Worm (Caenorhabditis elegans) whole organism, L4/young adult: ENCODE measurements around the gene Y97E10AR.8.

ENCODE experiments used
- W03F9.2 ChIP-seq: fragments of 150-350 bp; optimal IDR thresholded peaks from 2 replicates; lab custom pipeline; 2014; ENCODE audit warnings: missing biosample characterization, missing genetic modification characterization
- dao-5 ChIP-seq: sonication (generic microtip); optimal IDR thresholded peaks from 2 replicates; lab custom pipeline; 2016; ENCODE audit warnings: missing genotype, missing genetic modification characterization, moderate library complexity, missing compliant biosample characterization
- him-1 ChIP-seq: sonication (generic microtip); optimal IDR thresholded peaks from 2 replicates; lab custom pipeline; 2016; ENCODE audit warnings: missing genotype, missing genetic modification reagents, missing genetic modification characterization, missing compliant biosample characterization

Y97E10AR.8 gene

DNA sequence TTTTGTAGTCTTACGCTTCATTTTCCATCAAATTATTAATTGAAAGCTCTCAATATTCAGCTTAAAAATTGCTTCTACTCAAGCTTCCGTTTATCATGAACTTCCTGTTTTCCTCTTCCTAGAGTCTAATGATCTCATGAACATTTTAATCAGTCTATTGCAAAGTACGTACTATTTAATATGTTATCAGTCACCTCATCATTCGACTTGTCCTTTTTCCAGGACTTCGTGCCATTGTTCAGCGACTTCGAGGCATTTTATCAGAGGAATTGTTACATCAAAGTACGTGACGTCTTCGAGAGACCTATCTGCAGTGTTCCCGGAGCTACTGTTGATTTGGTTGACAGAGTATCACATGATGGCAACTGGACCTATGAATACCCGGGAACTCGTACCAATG is 14.7 kb downstream of the Y97E10AR.8 start:
- TF ChIP-seq him-1 (no peak), dao-5 (tag; lab: Kevin White, UChicago) (no peak), W03F9.2 (no peak)

DNA sequence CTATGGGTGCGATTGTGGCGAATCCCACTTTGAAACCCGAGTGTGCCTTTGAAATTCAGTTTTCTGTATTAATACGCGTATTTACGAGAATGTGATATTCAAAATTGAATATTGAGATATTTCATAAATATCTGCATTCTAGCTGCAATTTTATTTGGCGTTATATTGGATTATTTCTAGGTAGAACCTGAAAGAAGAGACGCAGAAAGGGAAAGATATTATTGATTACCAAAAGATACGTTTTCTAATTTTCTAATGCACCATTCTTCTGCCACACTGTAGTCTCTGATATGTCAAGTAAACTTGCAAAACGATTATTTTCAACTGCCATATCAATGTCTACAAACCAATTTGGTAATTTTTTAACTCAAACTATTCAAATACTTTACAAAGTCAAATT is 16.9 kb downstream of the Y97E10AR.8 start, which contains the start of gene ech-3:
ech-3 (plus strand) TSS at position 178 of the 400 bp plus-strand sequence.
- TF ChIP-seq W03F9.2 (no peak), him-1 (no peak), dao-5 (tag; lab: Kevin White, UChicago) (no peak)

DNA sequence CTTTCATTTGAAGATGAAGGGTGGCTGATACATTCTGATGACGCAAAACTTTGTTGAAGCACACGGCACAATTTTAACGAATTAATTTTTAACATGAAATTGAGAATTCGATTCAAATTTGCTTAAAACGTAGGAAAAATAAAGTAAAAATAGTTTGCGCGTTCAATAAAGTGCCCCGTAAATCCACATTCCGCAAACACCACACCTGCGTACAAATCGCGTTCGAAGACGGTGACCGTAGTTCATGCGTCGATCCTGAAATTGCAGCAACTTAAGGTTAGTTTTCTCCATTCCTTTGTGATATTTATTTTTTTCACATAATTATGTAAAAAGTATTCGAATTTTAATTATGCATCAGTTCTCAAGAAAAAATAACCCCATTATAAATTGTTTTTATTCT is 19.7 kb downstream of the Y97E10AR.8 start, which contains the start of gene F43H9.3:
F43H9.3 (minus strand) TSS at position 189 of the 400 bp plus-strand sequence.
- no peak for TF ChIP-seq dao-5 (tag; lab: Kevin White, UChicago)

DNA sequence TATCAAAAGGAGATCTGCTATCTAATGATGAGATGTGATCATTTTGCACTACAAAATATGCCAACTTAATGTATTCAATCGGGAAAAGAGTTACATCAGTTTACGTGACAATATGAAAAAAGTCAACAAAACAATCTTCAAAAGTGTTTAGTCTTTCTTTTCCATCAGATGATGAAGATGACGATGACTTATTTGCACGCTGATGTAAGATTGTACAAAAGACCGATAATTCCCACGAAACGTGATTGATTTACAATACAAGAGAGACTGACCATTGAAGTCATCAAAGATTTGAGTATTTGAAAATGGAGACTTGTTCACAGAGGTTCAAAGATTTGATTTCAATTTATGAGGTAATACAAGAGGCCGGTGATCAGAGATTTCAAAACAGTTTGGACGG is 20.2 kb downstream of the Y97E10AR.8 start:
- no peak for TF ChIP-seq W03F9.2
- TF ChIP-seq dao-5 (tag; lab: Kevin White, UChicago), result no peak
- no peak for TF ChIP-seq him-1

DNA sequence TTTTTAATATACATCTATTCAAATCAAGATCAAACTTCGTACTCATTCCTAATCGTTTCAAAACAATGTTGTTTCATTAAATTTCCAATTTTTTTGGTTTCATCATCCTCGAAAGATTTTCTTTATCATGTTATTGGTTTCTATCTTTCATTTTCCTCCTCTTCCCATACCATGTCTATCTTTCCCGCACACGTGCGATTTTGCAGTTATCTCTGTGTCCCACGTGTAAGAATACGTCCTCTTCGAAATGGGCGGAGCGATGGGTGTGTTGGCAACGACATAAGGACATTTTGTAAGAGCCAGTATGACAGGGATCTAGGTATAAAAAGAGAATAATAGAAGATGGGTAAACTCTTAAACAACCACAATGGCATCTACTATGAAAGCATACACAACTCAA is 21.2 kb downstream of the Y97E10AR.8 start, which contains the start of gene F43H9.4:
F43H9.4 (plus strand) TSS at position 366 of the 400 bp plus-strand sequence.
- TF ChIP-seq W03F9.2, result no peak
- no peak for TF ChIP-seq him-1
- no peak for TF ChIP-seq dao-5 (tag; lab: Kevin White, UChicago)

DNA sequence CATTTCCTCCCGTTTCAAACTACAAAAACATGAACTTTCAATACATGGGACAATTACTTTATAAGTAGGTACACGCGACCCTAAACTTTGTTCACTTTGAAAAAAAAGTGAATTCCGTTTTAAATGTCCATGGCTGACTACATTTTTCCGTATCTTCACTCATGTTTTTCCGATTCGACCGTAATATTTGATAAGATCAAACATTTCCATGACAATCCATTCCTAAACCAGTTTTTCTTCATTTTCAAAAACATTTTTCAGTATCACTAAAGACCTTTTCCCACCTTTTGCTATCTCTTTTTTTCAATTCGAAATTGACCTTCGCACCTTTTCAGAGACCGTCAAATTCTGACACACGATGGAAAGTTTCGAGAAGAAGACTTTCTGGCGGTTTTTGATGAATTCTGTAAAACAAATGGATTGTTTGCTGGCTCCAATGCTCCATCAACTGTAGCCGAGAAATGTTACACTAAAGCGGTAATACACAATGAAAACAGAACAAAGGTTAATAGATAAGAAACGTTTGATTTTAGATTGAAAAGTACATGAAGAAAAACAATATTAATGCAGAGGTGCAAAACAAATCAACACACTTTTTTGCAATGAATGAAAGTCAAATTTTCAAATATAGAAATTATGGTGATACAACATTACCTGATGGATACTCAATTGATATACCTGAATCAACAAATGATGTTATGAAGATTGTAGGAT is 22.5 kb downstream of the Y97E10AR.8 start:
- no peak for TF ChIP-seq dao-5 (tag; lab: Kevin White, UChicago)
- no peak for TF ChIP-seq W03F9.2
- no peak for TF ChIP-seq him-1

DNA sequence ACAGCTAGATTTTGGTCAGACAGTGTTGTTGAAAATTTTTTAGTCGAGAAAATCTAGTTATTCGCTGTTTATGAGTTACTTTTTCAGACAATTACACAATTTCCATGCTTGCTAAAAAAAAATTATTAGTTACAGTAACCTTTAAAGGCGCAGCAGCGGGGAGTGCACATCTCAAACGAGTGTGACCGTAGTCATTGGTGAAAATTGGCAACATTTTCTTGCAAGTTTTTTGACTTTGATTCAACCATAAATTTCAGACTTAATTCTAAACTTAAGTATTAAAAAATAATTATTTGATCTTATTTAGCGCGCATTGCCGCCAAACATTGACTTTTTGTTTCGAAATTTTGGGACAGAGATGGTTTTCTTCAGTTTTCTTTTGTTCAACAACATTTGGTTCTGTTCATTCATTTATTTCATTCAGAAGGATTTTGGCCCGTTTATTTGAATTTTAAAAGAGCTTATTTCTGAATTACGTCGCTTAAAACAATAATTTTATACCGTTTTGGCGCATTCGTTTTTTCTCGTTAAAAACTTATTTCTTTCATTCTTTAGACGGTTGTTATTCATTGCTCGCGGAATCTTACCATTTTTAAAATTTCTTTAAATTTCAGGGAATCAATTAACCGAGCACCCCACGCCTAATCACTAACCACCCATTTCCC is 23.9 kb downstream of the Y97E10AR.8 start, which contains the start of gene oma-2:
oma-2 (plus strand) TSS at position 615 of the 665 bp plus-strand sequence.
- TF ChIP-seq him-1 (no peak), dao-5 (tag; lab: Kevin White, UChicago) (no peak), W03F9.2 (no peak)

DNA sequence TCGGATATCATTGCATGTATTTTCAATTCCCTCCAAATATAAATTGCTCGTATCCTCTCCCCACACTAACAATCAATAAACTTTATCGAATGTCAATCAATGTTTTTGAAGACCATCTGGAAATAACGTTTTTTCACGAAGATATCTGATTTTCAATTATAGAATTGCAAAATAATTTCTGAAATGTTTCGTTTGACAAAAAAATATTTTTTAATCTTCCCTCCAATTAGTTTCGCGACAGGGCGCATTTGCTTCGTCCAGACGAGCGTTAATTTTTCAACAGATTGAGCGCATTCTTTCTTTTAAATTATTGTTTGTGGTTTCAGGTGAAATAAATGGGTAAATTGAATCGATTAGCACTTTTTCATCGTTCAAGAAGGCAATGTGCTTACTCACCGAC is 26.0 kb downstream of the Y97E10AR.8 start, which contains the start of gene vars-1:
vars-1 (plus strand) TSS at position 291 of the 400 bp plus-strand sequence.
- TF ChIP-seq dao-5 (tag; lab: Kevin White, UChicago) (no peak), W03F9.2 (no peak), him-1 (no peak)

DNA sequence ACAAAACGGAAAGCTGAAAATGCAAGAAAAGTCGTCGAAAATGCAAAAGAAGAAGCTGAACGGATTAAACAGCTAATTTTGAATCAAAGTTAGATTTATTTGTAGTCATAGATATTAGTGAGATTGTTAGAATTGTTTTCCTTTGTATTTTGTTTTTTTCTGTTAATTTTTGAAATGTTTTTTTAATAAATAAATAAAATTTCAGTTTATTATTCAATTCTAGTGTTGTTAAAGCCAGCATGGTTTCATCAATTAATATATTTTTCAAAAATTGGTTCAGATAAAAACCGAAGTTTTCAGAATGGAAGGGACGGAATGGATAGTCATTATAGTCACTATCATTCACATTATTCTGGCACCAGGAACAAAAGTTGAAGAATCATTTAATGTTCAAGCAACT is 29.7 kb downstream of the Y97E10AR.8 start, which contains the start of gene algn-12:
algn-12 (plus strand) TSS at position 301 of the 400 bp plus-strand sequence.
- TF ChIP-seq dao-5 (tag; lab: Kevin White, UChicago) (no peak), him-1 (no peak), W03F9.2 (no peak)

DNA sequence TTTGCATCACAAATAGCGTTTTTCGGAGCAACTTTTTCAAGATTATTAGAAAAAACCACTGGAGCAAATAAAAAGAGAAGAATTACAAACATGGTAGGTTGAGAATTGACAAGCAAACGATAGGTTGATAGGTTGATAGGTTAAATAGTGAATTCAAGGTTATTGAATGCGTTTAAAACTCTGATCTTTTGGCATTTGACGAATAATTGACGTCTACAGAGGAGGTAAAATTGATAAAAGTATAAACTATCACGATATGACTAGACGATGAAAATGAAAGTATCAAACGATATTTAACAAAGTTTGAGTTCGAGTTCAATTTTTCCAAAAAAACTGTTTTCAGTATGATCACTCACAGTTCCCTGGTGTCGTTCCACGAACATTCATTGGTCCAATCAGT is 30.8 kb downstream of the Y97E10AR.8 start, which contains the start of gene ZC513.14:
ZC513.14 (minus strand) TSS at position 101 of the 400 bp plus-strand sequence.
- TF ChIP-seq dao-5 (tag; lab: Kevin White, UChicago) (no peak), him-1 (no peak), W03F9.2 (no peak)

DNA sequence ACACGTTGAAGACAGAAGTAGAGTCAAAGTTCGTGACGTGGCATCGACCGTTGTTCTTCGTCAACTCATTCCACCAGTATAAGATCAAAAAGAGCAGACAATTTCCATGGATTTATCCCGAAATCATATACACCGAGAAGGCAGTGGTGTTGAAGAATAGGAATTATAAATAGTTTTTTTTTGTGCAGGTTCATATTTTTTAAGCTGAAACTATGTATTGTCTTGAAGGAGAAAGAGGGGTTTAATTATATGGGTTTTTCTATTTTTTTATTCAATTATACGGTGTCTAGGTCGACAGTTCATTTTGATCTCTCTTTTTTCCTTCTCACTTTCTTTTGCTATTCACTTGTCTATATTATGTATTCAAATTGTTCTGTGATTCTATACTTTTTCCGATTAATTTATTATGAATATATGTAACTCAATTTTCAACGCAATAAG is 34.0 kb downstream of the Y97E10AR.8 start:
- no peak for TF ChIP-seq W03F9.2
- TF ChIP-seq dao-5 (tag; lab: Kevin White, UChicago), result no peak
- TF ChIP-seq him-1, result no peak

DNA sequence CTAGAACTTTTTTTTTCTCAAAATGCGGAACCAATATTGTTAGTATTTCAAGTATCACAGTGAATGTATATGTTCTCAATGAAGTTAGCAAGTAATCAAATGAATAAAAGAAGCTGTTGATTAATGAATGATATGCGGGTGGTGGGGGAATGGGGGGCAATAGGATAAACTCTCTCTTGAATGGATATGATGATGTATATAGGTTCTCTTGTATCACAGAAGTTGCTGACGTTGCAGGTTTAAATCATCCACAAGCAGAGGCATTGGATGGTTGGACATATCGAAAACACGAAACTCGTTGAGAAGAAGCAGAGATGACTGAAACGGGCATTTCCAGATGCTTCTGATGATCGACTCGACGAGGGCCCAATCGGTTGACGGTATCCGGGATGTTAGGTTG is 34.5 kb downstream of the Y97E10AR.8 start:
- TF ChIP-seq dao-5 (tag; lab: Kevin White, UChicago) (no peak), him-1 (no peak), W03F9.2 (no peak)

DNA sequence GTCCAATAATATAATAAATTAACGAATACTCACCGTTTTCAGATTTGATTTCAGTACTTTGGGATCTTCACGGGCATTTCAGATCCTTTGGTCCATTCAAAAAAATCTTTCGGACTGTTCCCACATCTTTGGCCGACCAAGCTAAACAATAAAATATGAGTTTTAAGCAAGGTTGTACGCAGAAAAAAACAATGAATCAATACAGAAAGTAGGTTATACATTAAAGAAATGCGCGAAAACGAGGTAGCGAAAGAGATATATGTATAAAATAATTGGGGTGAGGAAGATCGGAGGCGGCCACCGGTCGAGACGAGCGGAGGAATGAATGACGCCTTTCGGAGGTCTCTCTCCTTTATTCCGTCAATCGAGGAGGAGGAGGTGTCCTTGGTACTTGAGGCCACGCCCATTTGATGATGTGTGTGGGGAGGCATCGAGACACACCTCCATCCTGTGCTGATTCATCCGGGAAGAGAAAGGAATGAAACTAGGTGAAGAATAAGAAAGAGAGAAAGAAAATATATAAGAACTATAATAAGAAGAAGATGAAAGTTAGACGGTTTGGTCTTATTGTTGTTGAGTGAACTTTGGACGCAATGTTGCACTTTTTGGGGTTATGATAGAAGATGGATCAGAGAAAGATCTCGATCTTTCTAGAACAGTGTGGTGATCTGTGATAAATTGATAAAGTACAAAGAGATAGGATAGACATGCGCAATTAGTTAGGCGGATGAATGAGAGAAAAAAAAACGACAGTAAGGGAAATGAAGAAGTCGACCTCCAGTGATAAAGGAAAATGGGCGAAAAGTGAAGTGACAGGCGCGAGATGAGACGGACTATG is 35.4 kb downstream of the Y97E10AR.8 start:
- TF ChIP-seq dao-5 (tag; lab: Kevin White, UChicago), result no peak
- TF ChIP-seq W03F9.2, result no peak
- TF ChIP-seq him-1, result no peak

DNA sequence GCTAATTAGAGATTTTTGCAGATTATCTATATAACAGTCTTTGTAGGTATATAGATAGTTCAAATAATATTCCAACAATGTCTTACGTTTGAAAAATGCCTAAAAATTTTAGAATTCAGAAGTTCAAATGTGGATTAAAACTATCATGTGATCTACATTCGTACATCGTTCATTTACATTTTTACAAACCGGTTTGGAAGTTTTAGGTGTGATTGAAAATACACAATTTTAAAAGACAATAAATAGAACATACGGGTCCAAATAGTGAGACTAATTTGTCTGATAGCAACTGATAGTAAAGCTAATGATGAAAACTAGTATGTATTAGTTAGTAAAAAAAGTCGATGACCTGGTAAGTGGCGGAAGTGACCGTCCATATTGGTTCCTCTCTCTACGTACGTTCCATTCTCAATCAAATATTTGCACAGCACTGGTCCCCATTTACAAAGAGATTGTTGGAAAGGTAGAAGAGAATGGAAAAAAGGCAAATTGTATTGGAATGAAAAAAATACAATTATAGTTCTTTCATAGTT is 36.3 kb downstream of the Y97E10AR.8 start:
- no peak for TF ChIP-seq W03F9.2
- no peak for TF ChIP-seq dao-5 (tag; lab: Kevin White, UChicago)
- no peak for TF ChIP-seq him-1
